Fruit fly (Drosophila melanogaster) whole organism, embryonic: ENCODE data around the gene TotB.

ENCODE experiments used
- Adf1 ChIP-seq: fragments of 200-800 bp; sonication (Bioruptor generic); IDR thresholded peaks from 2 replicates; pipeline ENCODE4 v1.3.6; 2022; ENCODE audit warnings: missing biosample characterization, missing genetic modification characterization
- BtbVII ChIP-seq: fragments of 200-800 bp; sonication (Bioruptor generic); optimal IDR thresholded peaks from 3 replicates; lab custom pipeline; 2017; ENCODE audit warnings: missing biosample characterization, mild to moderate bottlenecking, missing genetic modification characterization
- CG13287 ChIP-seq: fragments of 200-800 bp; sonication (Bioruptor generic); IDR thresholded peaks from 2 replicates; pipeline ENCODE4 v1.3.6; 2022; ENCODE audit warnings: missing biosample characterization, missing genetic modification characterization; ENCODE audit not compliant: partially characterized antibody
- CG14014 ChIP-seq: fragments of 200-800 bp; sonication (Bioruptor generic); IDR thresholded peaks from 2 replicates; pipeline ENCODE4 v1.3.6; 2022; ENCODE audit warnings: missing biosample characterization, missing genetic modification characterization
- CG14050 ChIP-seq: fragments of 200-800 bp; sonication (Bioruptor generic); IDR thresholded peaks from 3 replicates; pipeline ENCODE4 v1.3.6; 2022; ENCODE audit warnings: missing biosample characterization, missing genetic modification characterization
- CG15269 ChIP-seq: fragments of 200-800 bp; sonication (Bioruptor generic); optimal IDR thresholded peaks from 2 replicates; lab custom pipeline; 2018; ENCODE audit warnings: missing biosample characterization, mild to moderate bottlenecking, missing genetic modification characterization, moderate library complexity
- CG1602 ChIP-seq: fragments of 200-800 bp; sonication (Bioruptor generic); optimal IDR thresholded peaks from 3 replicates; lab custom pipeline; 2016; ENCODE audit warnings: missing biosample characterization, missing genetic modification characterization
- CG16813 ChIP-seq: fragments of 200-800 bp; sonication (Bioruptor generic); IDR thresholded peaks from 3 replicates; pipeline ENCODE4 v1.3.6; 2022; ENCODE audit warnings: missing biosample characterization, missing genetic modification characterization; ENCODE audit not compliant: partially characterized antibody
- CG18476 ChIP-seq: fragments of 200-800 bp; sonication (Bioruptor generic); optimal IDR thresholded peaks from 2 replicates; lab custom pipeline; 2016; ENCODE audit warnings: missing biosample characterization, mild to moderate bottlenecking, missing genetic modification characterization
- CG2202 ChIP-seq: fragments of 200-800 bp; sonication (Bioruptor generic); optimal IDR thresholded peaks from 2 replicates; lab custom pipeline; 2018; ENCODE audit warnings: missing biosample characterization, mild to moderate bottlenecking, missing genetic modification characterization
- CG4404 ChIP-seq: fragments of 200-800 bp; sonication (Bioruptor generic); IDR thresholded peaks from 2 replicates; pipeline ENCODE4 v1.3.6; 2022; ENCODE audit warnings: missing biosample characterization, missing genetic modification characterization
- CG4617 ChIP-seq: fragments of 200-800 bp; sonication (Bioruptor generic); optimal IDR thresholded peaks from 3 replicates; lab custom pipeline; 2016; ENCODE audit warnings: missing biosample characterization, missing genetic modification characterization, borderline replicate concordance
- CG7357 ChIP-seq: fragments of 200-800 bp; sonication (Bioruptor generic); IDR thresholded peaks from 3 replicates; pipeline ENCODE4 v1.3.6; 2022; ENCODE audit warnings: missing biosample characterization, missing genetic modification characterization
- CG9876 ChIP-seq: fragments of 200-800 bp; sonication (Bioruptor generic); optimal IDR thresholded peaks from 2 replicates; lab custom pipeline; 2016; ENCODE audit warnings: missing biosample characterization, missing genetic modification characterization
- CoRest ChIP-seq: fragments of 200-800 bp; sonication (Bioruptor generic); optimal IDR thresholded peaks from 3 replicates; lab custom pipeline; 2018; ENCODE audit warnings: missing biosample characterization, mild to moderate bottlenecking, missing genetic modification characterization, moderate library complexity
- Dad ChIP-seq: fragments of 200-800 bp; sonication (Bioruptor generic); optimal IDR thresholded peaks from 3 replicates; lab custom pipeline; 2016; ENCODE audit warnings: missing biosample characterization, missing genetic modification characterization
- Dbx ChIP-seq: fragments of 200-800 bp; sonication (Bioruptor generic); IDR thresholded peaks from 3 replicates; pipeline ENCODE4 v1.3.6; 2022; ENCODE audit warnings: missing biosample characterization, missing genetic modification characterization
- Dll ChIP-seq: fragments of 200-800 bp; sonication (Bioruptor generic); IDR thresholded peaks from 4 replicates; pipeline ENCODE4 v1.3.6; 2022; ENCODE audit warnings: missing biosample characterization, missing genetic modification characterization; ENCODE audit not compliant: partially characterized antibody
- Gug ChIP-seq: fragments of 200-800 bp; sonication (Bioruptor generic); IDR thresholded peaks from 4 replicates; pipeline ENCODE4 v1.3.6; 2022; ENCODE audit warnings: missing biosample characterization, missing genetic modification characterization
- H2.0 ChIP-seq: fragments of 200-800 bp; sonication (Bioruptor generic); IDR thresholded peaks from 2 replicates; pipeline ENCODE4 v1.3.6; 2022; ENCODE audit warnings: missing biosample characterization, missing genetic modification characterization
- HHEX ChIP-seq: fragments of 200-800 bp; sonication (Bioruptor generic); optimal IDR thresholded peaks from 3 replicates; lab custom pipeline; 2017; ENCODE audit warnings: missing biosample characterization, mild to moderate bottlenecking, missing genetic modification characterization, missing genetic modification reagents
- HLH54F ChIP-seq: fragments of 200-800 bp; sonication (Bioruptor generic); optimal IDR thresholded peaks from 3 replicates; lab custom pipeline; 2016; ENCODE audit warnings: missing biosample characterization, missing genetic modification characterization
- Hey ChIP-seq: fragments of 200-800 bp; sonication (Bioruptor generic); optimal IDR thresholded peaks from 3 replicates; lab custom pipeline; 2018; ENCODE audit warnings: missing biosample characterization, mild to moderate bottlenecking, missing genetic modification characterization
- HmgZ ChIP-seq: fragments of 200-800 bp; sonication (Bioruptor generic); optimal IDR thresholded peaks from 2 replicates; lab custom pipeline; 2018; ENCODE audit warnings: missing biosample characterization, mild to moderate bottlenecking, missing genetic modification characterization
- Pdp1 ChIP-seq, 2 experiments: fragments of 200-800 bp; sonication (Bioruptor generic); optimal IDR thresholded peaks; 3 replicates each; lab custom pipeline; 2016; ENCODE audit warnings: missing biosample characterization in 2 of 2, missing genetic modification characterization in 2 of 2, mild to moderate bottlenecking in 1 of 2, moderate library complexity in 1 of 2
- Ptx1 ChIP-seq: fragments of 200-800 bp; sonication (Bioruptor generic); IDR thresholded peaks from 2 replicates; pipeline ENCODE4 v1.3.6; 2022; ENCODE audit warnings: missing biosample characterization, missing genetic modification characterization
- Rfx ChIP-seq: fragments of 200-800 bp; sonication (Bioruptor generic); IDR thresholded peaks from 2 replicates; pipeline ENCODE4 v1.3.6; 2022; ENCODE audit warnings: missing biosample characterization, missing genetic modification characterization
- Sox102F ChIP-seq: fragments of 200-800 bp; sonication (Bioruptor generic); optimal IDR thresholded peaks from 2 replicates; lab custom pipeline; 2018; ENCODE audit warnings: missing biosample characterization, mild to moderate bottlenecking, missing genetic modification characterization, moderate library complexity
- Vsx1 ChIP-seq: fragments of 200-800 bp; sonication (Bioruptor generic); optimal IDR thresholded peaks from 2 replicates; lab custom pipeline; 2017; ENCODE audit warnings: missing biosample characterization, mild to moderate bottlenecking, missing genetic modification characterization, missing genetic modification reagents
- cad ChIP-seq: fragments of >200 bp; optimal IDR thresholded peaks from 2 replicates; lab custom pipeline; 2017; ENCODE audit warnings: missing biosample characterization, missing genetic modification characterization
- cas ChIP-seq: fragments of 200-800 bp; sonication (Bioruptor generic); IDR thresholded peaks from 2 replicates; pipeline ENCODE4 v1.3.6; 2022; ENCODE audit warnings: missing biosample characterization, missing genetic modification characterization
- crol ChIP-seq: fragments of 200-800 bp; sonication (Bioruptor generic); IDR thresholded peaks from 2 replicates; pipeline ENCODE4 v1.3.6; 2022; ENCODE audit warnings: missing biosample characterization, missing genetic modification characterization
- dati ChIP-seq: fragments of 200-800 bp; sonication (Bioruptor generic); IDR thresholded peaks from 2 replicates; pipeline ENCODE4 v1.3.6; 2022; ENCODE audit warnings: missing biosample characterization, missing genetic modification characterization
- dmrt11E ChIP-seq: fragments of 200-800 bp; sonication (Bioruptor generic); optimal IDR thresholded peaks from 3 replicates; lab custom pipeline; 2018; ENCODE audit warnings: missing biosample characterization, mild to moderate bottlenecking, missing genetic modification characterization, moderate library complexity
- ewg ChIP-seq: fragments of 200-800 bp; sonication (Bioruptor generic); optimal IDR thresholded peaks from 3 replicates; lab custom pipeline; 2017; ENCODE audit warnings: mild to moderate bottlenecking, missing biosample characterization, missing genetic modification reagents, missing genetic modification characterization
- fd3F ChIP-seq: fragments of 200-800 bp; sonication (Bioruptor generic); optimal IDR thresholded peaks from 2 replicates; lab custom pipeline; 2018; ENCODE audit warnings: missing biosample characterization, mild to moderate bottlenecking, missing genetic modification characterization, moderate library complexity
- gfzf ChIP-seq: fragments of 200-800 bp; sonication (Bioruptor generic); optimal IDR thresholded peaks from 2 replicates; lab custom pipeline; 2016; ENCODE audit warnings: missing biosample characterization, mild to moderate bottlenecking, missing genetic modification characterization, moderate library complexity
- inv ChIP-seq: fragments of 200-800 bp; sonication (Bioruptor generic); IDR thresholded peaks from 2 replicates; pipeline ENCODE4 v1.3.6; 2022; ENCODE audit warnings: missing biosample characterization, missing genetic modification characterization; ENCODE audit not compliant: partially characterized antibody
- jumu ChIP-seq: fragments of 200-800 bp; sonication (Bioruptor generic); optimal IDR thresholded peaks from 3 replicates; lab custom pipeline; 2016; ENCODE audit warnings: missing biosample characterization, missing genetic modification characterization
- nerfin-2 ChIP-seq: fragments of 200-800 bp; sonication (Bioruptor generic); IDR thresholded peaks from 2 replicates; pipeline ENCODE4 v1.3.6; 2022; ENCODE audit warnings: missing biosample characterization, missing genetic modification characterization; ENCODE audit not compliant: partially characterized antibody
- pho ChIP-seq: fragments of 200-800 bp; sonication (Bioruptor generic); optimal IDR thresholded peaks from 2 replicates; lab custom pipeline; 2016; ENCODE audit warnings: missing biosample characterization, missing genetic modification characterization
- pzg ChIP-seq: fragments of 200-800 bp; sonication (Bioruptor generic); optimal IDR thresholded peaks from 3 replicates; lab custom pipeline; 2018; ENCODE audit warnings: missing biosample characterization, mild to moderate bottlenecking, missing genetic modification characterization, moderate library complexity
- sc ChIP-seq, 3 experiments: fragments of >200 bp in 2 of 3; fragments of 200-800 bp in 1 of 3; sonication (Bioruptor generic) in 1 of 3; optimal IDR thresholded peaks; 2 replicates in 2 of 3; 3 replicates in 1 of 3; lab custom pipeline; 2017; ENCODE audit warnings: mild to moderate bottlenecking in 1 of 3, missing biosample characterization in 1 of 3, missing genetic modification characterization in 1 of 3, missing genetic modification reagents in 1 of 3
- schlank ChIP-seq: fragments of 200-800 bp; sonication (Bioruptor generic); optimal IDR thresholded peaks from 2 replicates; lab custom pipeline; 2018; ENCODE audit warnings: missing biosample characterization, mild to moderate bottlenecking, missing genetic modification characterization
- sim ChIP-seq: fragments of 200-800 bp; sonication (Bioruptor generic); IDR thresholded peaks from 2 replicates; pipeline ENCODE4 v1.3.6; 2022; ENCODE audit warnings: missing biosample characterization, missing genetic modification characterization
- stwl ChIP-seq: fragments of 200-800 bp; sonication (Bioruptor generic); optimal IDR thresholded peaks from 3 replicates; lab custom pipeline; 2018; ENCODE audit warnings: missing biosample characterization, mild to moderate bottlenecking, missing genetic modification characterization, moderate library complexity
- sug ChIP-seq: fragments of 200-800 bp; optimal IDR thresholded peaks from 2 replicates; lab custom pipeline; 2019; ENCODE audit warnings: missing biosample characterization, mild to moderate bottlenecking, missing genetic modification characterization, moderate library complexity
- trem ChIP-seq: fragments of 200-800 bp; optimal IDR thresholded peaks from 3 replicates; lab custom pipeline; 2019; ENCODE audit warnings: missing biosample characterization, mild to moderate bottlenecking, missing genetic modification characterization, moderate library complexity
- tup ChIP-seq: fragments of 200-800 bp; sonication (Bioruptor generic); optimal IDR thresholded peaks from 2 replicates; lab custom pipeline; 2016; ENCODE audit warnings: missing biosample characterization, mild to moderate bottlenecking, missing genetic modification characterization, moderate library complexity
- zen ChIP-seq: fragments of 200-800 bp; sonication (Bioruptor generic); optimal IDR thresholded peaks from 3 replicates; lab custom pipeline; 2018; ENCODE audit warnings: missing biosample characterization, mild to moderate bottlenecking, missing genetic modification characterization, moderate library complexity

TotB gene

dm6 chr3R:20912725-20913124 is 39.0 kb downstream of the TotB start (continued):
- peak; percentile 9; the same call in 1 of the 2 replicates for TF ChIP-seq inv (GFP tag; lab: Robert Waterston, UW)
- no peak for TF ChIP-seq Adf1
- no peak for TF ChIP-seq dati (GFP tag; lab: Robert Waterston, UW)
- TF ChIP-seq cad = no peak
- TF ChIP-seq CG14050 = no peak
- no peak for TF ChIP-seq jumu (GFP tag; lab: Kevin White, UChicago)
- peak; percentile 15; the same call in 1 of the 2 replicates for TF ChIP-seq CG13287
- no peak for TF ChIP-seq Dad
- TF ChIP-seq schlank (tag; lab: Kevin White, UChicago) = no peak
- peak in 1 of 2 experiments; percentile 70 for TF ChIP-seq Pdp1 (GFP tag; optimal IDR thresholded peaks at IDR 0.05; lab: Kevin White, UChicago)
- TF ChIP-seq BtbVII (GFP tag; lab: Kevin White, UChicago) = no peak
- TF ChIP-seq fd3F (GFP tag; lab: Kevin White, UChicago) = no peak
- TF ChIP-seq tup = no peak
- no peak for TF ChIP-seq trem (tag; lab: Kevin White, UChicago)
- no peak for TF ChIP-seq CG15269 (tag; lab: Kevin White, UChicago)
- TF ChIP-seq Vsx1 (GFP tag; lab: Kevin White, UChicago) = no peak
- TF ChIP-seq CG4404 = no peak
- TF ChIP-seq sim (GFP tag; lab: Robert Waterston, UW) = no peak
- TF ChIP-seq dmrt11E (tag; lab: Kevin White, UChicago) = no peak
- no peak for TF ChIP-seq gfzf (GFP tag; lab: Kevin White, UChicago)
- no peak for TF ChIP-seq CG18476 (GFP tag; lab: Kevin White, UChicago)
- peak; percentile 70 for TF ChIP-seq CG16813 (GFP tag; lab: Robert Waterston, UW)
- TF ChIP-seq HLH54F (GFP tag; lab: Kevin White, UChicago) = no peak
- TF ChIP-seq Gug (GFP tag; lab: Robert Waterston, UW) = no peak
- TF ChIP-seq ewg (GFP tag; lab: Kevin White, UChicago) = no peak
- TF ChIP-seq pzg (GFP tag; lab: Kevin White, UChicago) = no peak
- TF ChIP-seq HHEX (GFP tag; lab: Kevin White, UChicago) = no peak
- no peak for TF ChIP-seq Ptx1 (GFP tag; lab: Robert Waterston, UW)
- TF ChIP-seq crol (GFP tag; lab: Robert Waterston, UW) = no peak
- no peak for TF ChIP-seq CG7357
- TF ChIP-seq Dbx = no peak
- no peak for TF ChIP-seq sc (optimal IDR thresholded peaks at IDR 0.05; lab: Kevin White, UChicago)
- no peak for TF ChIP-seq sc (GFP tag; optimal IDR thresholded peaks at IDR 0.05; lab: Kevin White, UChicago)
- TF ChIP-seq sug (tag; lab: Kevin White, UChicago) = no peak
- TF ChIP-seq Sox102F = no peak
- no peak for TF ChIP-seq CG1602 (GFP tag; lab: Kevin White, UChicago)
- no peak for TF ChIP-seq CG2202 (tag; lab: Kevin White, UChicago)
- no peak for TF ChIP-seq Hey
- TF ChIP-seq H2.0 (GFP tag; lab: Robert Waterston, UW) = no peak
- TF ChIP-seq CG4617 (GFP tag; lab: Kevin White, UChicago) = no peak
- peak; percentile 37; the same call in 1 of the 4 replicates for TF ChIP-seq Dll (GFP tag; lab: Robert Waterston, UW)
- no peak for TF ChIP-seq CoRest (tag; lab: Kevin White, UChicago)
- TF ChIP-seq cas (GFP tag; lab: Robert Waterston, UW) = no peak
- peak; percentile 31 for TF ChIP-seq zen (tag; lab: Kevin White, UChicago)
- no peak for TF ChIP-seq pho (GFP tag; lab: Kevin White, UChicago)
- no peak for TF ChIP-seq stwl
- no peak for TF ChIP-seq CG9876 (GFP tag; lab: Kevin White, UChicago)
- TF ChIP-seq CG14014 (GFP tag; lab: Robert Waterston, UW) = no peak
- TF ChIP-seq nerfin-2 = peak; percentile 68
- no peak for TF ChIP-seq HmgZ (tag; lab: Kevin White, UChicago)
- no peak for TF ChIP-seq Rfx (GFP tag; lab: Robert Waterston, UW)
